Fruit fly (Drosophila melanogaster) whole organism: Measurements from ENCODE around the gene CG7857.

Experiments
- EcR ChIP-seq, 2 experiments: fragments of >200 bp; optimal IDR thresholded peaks; 2 replicates each; lab custom pipeline; 2017; ENCODE audit warnings: missing biosample characterization in 2 of 2, missing genetic modification characterization in 2 of 2, missing genetic modification reagents in 2 of 2
- pan ChIP-seq: fragments of >200 bp; optimal IDR thresholded peaks from 2 replicates; lab custom pipeline; 2017
- usp ChIP-seq: fragments of >200 bp; optimal IDR thresholded peaks from 2 replicates; lab custom pipeline; 2017; ENCODE audit warnings: missing biosample characterization, missing genetic modification characterization, mixed read lengths

DNA sequence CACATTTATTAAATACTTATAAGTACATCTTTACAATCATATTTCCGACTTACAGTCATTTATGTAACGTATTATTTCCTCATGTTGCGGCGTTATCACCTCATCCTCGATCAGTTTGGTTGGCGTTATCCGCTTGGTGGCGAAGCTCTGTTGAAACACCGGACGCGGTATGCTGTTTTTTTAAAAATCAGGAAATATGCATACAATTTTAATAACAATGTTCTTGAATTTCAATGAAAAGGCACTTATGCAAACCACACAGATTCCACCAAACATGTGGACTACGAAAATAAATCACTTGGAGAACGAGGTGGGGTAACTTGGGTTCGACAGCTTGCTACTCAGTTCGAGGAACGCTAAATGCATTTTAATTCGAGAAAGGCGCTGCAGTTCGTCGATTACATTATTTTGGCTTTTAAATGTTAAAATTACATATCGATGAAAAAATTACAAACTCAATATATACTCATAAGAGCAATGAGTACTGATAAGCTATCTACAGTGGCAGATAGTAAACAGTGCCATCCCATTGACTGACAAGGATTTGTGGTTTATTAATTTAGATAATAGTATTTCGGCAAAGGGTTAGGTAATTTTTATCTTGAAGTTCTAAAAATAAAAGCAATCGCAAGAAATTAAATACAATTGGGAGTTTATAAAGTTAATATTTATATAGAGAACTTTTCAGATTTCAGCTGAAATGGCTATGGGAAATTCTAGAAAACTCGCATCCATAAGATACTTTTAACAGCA is 1.7 kb upstream of the CG7857 start:
- TF ChIP-seq EcR (GFP tag; optimal IDR thresholded peaks at IDR 0.05; lab: Kevin White, UChicago) (no peak), usp (GFP tag; lab: Kevin White, UChicago) (no peak), pan (lab: Kevin White, UChicago) (no peak)
